Worm (Caenorhabditis elegans) whole organism, L4 larva: Measurements from ENCODE around the gene srh-111.

Experiments used
- ceh-28 ChIP-seq: fragments of 150-350 bp; optimal IDR thresholded peaks from 2 replicates; lab custom pipeline; 2014; ENCODE audit warnings: missing biosample characterization, missing genetic modification reagents, missing genetic modification characterization
- ceh-32 ChIP-seq: sonication (generic microtip); optimal IDR thresholded peaks from 2 replicates; lab custom pipeline; 2016; ENCODE audit warnings: mild to moderate bottlenecking, missing genetic modification characterization, missing compliant biosample characterization; ENCODE audit not compliant: poor library complexity
- daf-12 ChIP-seq: fragments of 150-350 bp; optimal IDR thresholded peaks from 2 replicates; lab custom pipeline; 2014; ENCODE audit warnings: missing biosample characterization, missing genetic modification reagents, missing genetic modification characterization
- dmd-6 ChIP-seq: fragments of 200-800 bp; sonication (Bioruptor generic); IDR thresholded peaks from 2 replicates; pipeline ENCODE4 v1.3.6; 2022; ENCODE audit warnings: missing genetic modification reagents, missing genetic modification characterization, missing compliant biosample characterization
- hif-1 ChIP-seq, 2 experiments: sonication (generic microtip); optimal IDR thresholded peaks; 2 replicates each; lab custom pipeline; 2016 to 2017; ENCODE audit warnings: missing compliant biosample characterization in 2 of 2, missing genetic modification characterization in 2 of 2, missing genetic modification reagents in 2 of 2, missing genotype in 2 of 2, mild to moderate bottlenecking in 1 of 2
- lin-39 ChIP-seq: fragments of 150-350 bp; optimal IDR thresholded peaks from 2 replicates; lab custom pipeline; 2014; ENCODE audit warnings: missing biosample characterization, missing genetic modification reagents, missing genetic modification characterization
- nhr-111 ChIP-seq: fragments of 200-800 bp; sonication (Bioruptor generic); optimal IDR thresholded peaks from 2 replicates; lab custom pipeline; 2018; ENCODE audit warnings: mild to moderate bottlenecking, missing genetic modification characterization, missing compliant biosample characterization
- nhr-25 ChIP-seq: sonication (generic microtip); optimal IDR thresholded peaks from 2 replicates; lab custom pipeline; 2017; ENCODE audit warnings: missing genetic modification characterization, mild to moderate bottlenecking, missing compliant biosample characterization, antibody characterized with exemption, moderate library complexity, borderline replicate concordance; ENCODE audit not compliant: insufficient read depth
- sdz-12 ChIP-seq: fragments of 200-800 bp; sonication (Bioruptor generic); optimal IDR thresholded peaks from 2 replicates; lab custom pipeline; 2018; ENCODE audit warnings: mild to moderate bottlenecking, missing genetic modification characterization, missing compliant biosample characterization
- tra-1 ChIP-seq: fragments of 200-800 bp; sonication (Bioruptor generic); IDR thresholded peaks from 2 replicates; pipeline ENCODE4 v1.3.6; 2022; ENCODE audit warnings: missing genetic modification reagents, missing genetic modification characterization, missing compliant biosample characterization

Gene srh-111

ce11 chrV:17436492-17436891 lies 48.5 kb downstream of the srh-111 start, which contains the start of gene F20E11.18:
TSS of gene F20E11.18 (minus strand) at chrV:17436592.
- TF ChIP-seq lin-39 (tag; lab: Kevin White, UChicago) (no peak), sdz-12 (no peak), nhr-111 (no peak), tra-1 (GFP tag; lab: Robert Waterston, UW) (no peak), hif-1 (tag; optimal IDR thresholded peaks at IDR 0.05; lab: Kevin White, UChicago) (no peak), ceh-28 (no peak), ceh-32 (tag; lab: Kevin White, UChicago) (no peak), nhr-25 (tag; lab: Kevin White, UChicago) (no peak), dmd-6 (GFP tag; lab: Robert Waterston, UW) (no peak), daf-12 (tag; lab: Kevin White, UChicago) (no peak)
- TF ChIP-seq, all 104 proteins: peak for 0
